Worm (Caenorhabditis elegans) whole organism, L1 larva: ENCODE data around the gene srb-13.

Experiments used
- ceh-82 ChIP-seq, 3 experiments: fragments of 150-350 bp in 1 of 3; sonication (generic microtip) in 2 of 3; optimal IDR thresholded peaks; 2 replicates each; lab custom pipeline; 2014 to 2017; ENCODE audit warnings: missing biosample characterization in 3 of 3, missing genetic modification characterization in 3 of 3
- fkh-10 ChIP-seq: sonication (generic microtip); optimal IDR thresholded peaks from 2 replicates; lab custom pipeline; 2017; ENCODE audit warnings: missing biosample characterization, missing genetic modification reagents, missing genetic modification characterization
- lin-39 ChIP-seq: fragments of 150-350 bp; optimal IDR thresholded peaks from 2 replicates; lab custom pipeline; 2014; ENCODE audit warnings: missing biosample characterization, missing genetic modification reagents, missing genetic modification characterization
- nhr-90 ChIP-seq: sonication (generic microtip); optimal IDR thresholded peaks from 2 replicates; lab custom pipeline; 2016; ENCODE audit warnings: mild to moderate bottlenecking, missing genetic modification characterization, missing compliant biosample characterization; ENCODE audit not compliant: poor library complexity
- unc-130 ChIP-seq: fragments of 150-350 bp; optimal IDR thresholded peaks from 2 replicates; lab custom pipeline; 2017; ENCODE audit warnings: missing biosample characterization, missing genetic modification characterization, inconsistent platforms
- unc-62 ChIP-seq: fragments of 150-350 bp; optimal IDR thresholded peaks from 2 replicates; lab custom pipeline; 2014; ENCODE audit warnings: missing biosample characterization, missing genetic modification reagents, missing genetic modification characterization
- xbp-1 ChIP-seq: sonication (generic microtip); optimal IDR thresholded peaks from 2 replicates; lab custom pipeline; 2016; ENCODE audit warnings: missing genetic modification characterization, missing compliant biosample characterization
- ztf-11 ChIP-seq, 2 experiments: sonication (generic microtip); optimal IDR thresholded peaks; 2 replicates each; lab custom pipeline; 2016 to 2017; ENCODE audit warnings: missing genetic modification characterization in 2 of 2, missing biosample characterization in 1 of 2, missing compliant biosample characterization in 1 of 2

DNA sequence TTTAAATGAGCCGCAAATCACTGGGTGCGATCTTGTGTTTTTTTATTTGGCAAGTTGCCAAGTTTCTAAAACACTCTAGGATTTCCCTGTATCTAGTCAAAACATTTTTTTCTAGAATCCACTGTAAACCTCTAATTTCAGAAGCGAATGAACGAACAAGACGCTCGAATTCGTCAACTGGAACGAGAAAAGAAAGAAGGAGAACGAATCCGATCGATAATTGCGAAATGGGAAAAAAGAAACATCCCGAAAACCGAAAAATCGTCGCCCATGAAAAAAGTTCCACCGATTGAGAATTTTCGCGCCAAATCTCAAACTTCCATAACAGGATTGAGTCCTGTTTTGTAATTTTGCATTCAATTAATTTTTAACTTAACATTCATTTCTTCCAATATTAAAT, 19.5 kb upstream of the srb-13 start:
- TF ChIP-seq ceh-82 (tag; optimal IDR thresholded peaks at IDR 0.05; lab: Kevin White, UChicago) (no peak), lin-39 (no peak), nhr-90 (no peak), ztf-11 (tag; optimal IDR thresholded peaks at IDR 0.05; lab: Kevin White, UChicago) (no peak), xbp-1 (no peak), fkh-10 (GFP tag; lab: Kevin White, UChicago) (no peak), unc-130 (tag; lab: Kevin White, UChicago) (no peak), unc-62 (GFP tag; lab: Kevin White, UChicago) (no peak)
